Worm (Caenorhabditis elegans) whole organism, L4 larva: Measurements from ENCODE around the gene eea-1.

ENCODE experiments used
- D1046.2 ChIP-seq: fragments of 200-800 bp; sonication (Bioruptor generic); IDR thresholded peaks from 2 replicates; pipeline ENCODE4 v1.3.6; 2022; ENCODE audit warnings: missing genetic modification characterization, missing compliant biosample characterization
- T20F7.1 ChIP-seq: fragments of 200-800 bp; sonication (Bioruptor generic); optimal IDR thresholded peaks from 2 replicates; lab custom pipeline; 2018; ENCODE audit warnings: mild to moderate bottlenecking, missing genetic modification characterization, missing compliant biosample characterization
- Y48G9A.11 ChIP-seq: fragments of 200-800 bp; sonication (Bioruptor generic); IDR thresholded peaks from 2 replicates; pipeline ENCODE4 v1.3.6; 2022; ENCODE audit warnings: missing genetic modification reagents, missing genetic modification characterization, missing compliant biosample characterization
- aha-1 ChIP-seq: fragments of 150-350 bp; peaks from one replicate; lab custom pipeline; 2014; ENCODE audit warnings: missing biosample characterization, missing genetic modification characterization
- ama-1 ChIP-seq: fragments of 150-350 bp; optimal IDR thresholded peaks from 2 replicates; lab custom pipeline; 2014; ENCODE audit warnings: inconsistent platforms, mixed read lengths
- ceh-28 ChIP-seq: fragments of 150-350 bp; optimal IDR thresholded peaks from 2 replicates; lab custom pipeline; 2014; ENCODE audit warnings: missing biosample characterization, missing genetic modification reagents, missing genetic modification characterization
- ceh-44 ChIP-seq: fragments of 200-800 bp; sonication (Bioruptor generic); IDR thresholded peaks from 2 replicates; pipeline ENCODE4 v1.3.6; 2022; ENCODE audit warnings: missing genetic modification reagents, missing genetic modification characterization, missing compliant biosample characterization
- ces-1 ChIP-seq: fragments of 150-350 bp; sonication (generic microtip); optimal IDR thresholded peaks from 4 replicates; lab custom pipeline; 2014; ENCODE audit warnings: missing biosample characterization, missing genetic modification reagents, missing genetic modification characterization
- daf-16 ChIP-seq, 3 experiments: sonication (generic microtip); optimal IDR thresholded peaks; 2 replicates each; lab custom pipeline; 2016 to 2017; ENCODE audit warnings: missing genetic modification characterization in 3 of 3, missing genetic modification reagents in 3 of 3, mild to moderate bottlenecking in 2 of 3, missing compliant biosample characterization in 2 of 3, missing biosample characterization in 1 of 3, moderate library complexity in 1 of 3
- dmd-6 ChIP-seq: fragments of 200-800 bp; sonication (Bioruptor generic); IDR thresholded peaks from 2 replicates; pipeline ENCODE4 v1.3.6; 2022; ENCODE audit warnings: missing genetic modification reagents, missing genetic modification characterization, missing compliant biosample characterization
- dmd-9 ChIP-seq: fragments of 200-800 bp; sonication (Bioruptor generic); IDR thresholded peaks from 2 replicates; pipeline ENCODE4 v1.3.6; 2022; ENCODE audit warnings: missing genetic modification reagents, missing genetic modification characterization, missing compliant biosample characterization
- dve-1 ChIP-seq: sonication (generic microtip); optimal IDR thresholded peaks from 2 replicates; lab custom pipeline; 2017; ENCODE audit warnings: antibody characterized with exemption, mild to moderate bottlenecking, missing genetic modification characterization, missing compliant biosample characterization; ENCODE audit not compliant: insufficient read depth
- fos-1 ChIP-seq: fragments of 150-350 bp; optimal IDR thresholded peaks from 2 replicates; lab custom pipeline; 2014; ENCODE audit warnings: missing biosample characterization, missing genetic modification characterization
- hif-1 ChIP-seq, 2 experiments: sonication (generic microtip); optimal IDR thresholded peaks; 2 replicates each; lab custom pipeline; 2016 to 2017; ENCODE audit warnings: missing compliant biosample characterization in 2 of 2, missing genetic modification characterization in 2 of 2, missing genetic modification reagents in 2 of 2, missing genotype in 2 of 2, mild to moderate bottlenecking in 1 of 2
- hlh-11 ChIP-seq: fragments of 200-800 bp; sonication (Bioruptor generic); optimal IDR thresholded peaks from 2 replicates; lab custom pipeline; 2018; ENCODE audit warnings: mild to moderate bottlenecking, missing genetic modification characterization, missing compliant biosample characterization
- hmg-1.1 ChIP-seq: fragments of 200-800 bp; sonication (Bioruptor generic); IDR thresholded peaks from 2 replicates; pipeline ENCODE4 v1.3.6; 2022; ENCODE audit warnings: missing genetic modification reagents, missing genetic modification characterization, missing compliant biosample characterization
- lim-7 ChIP-seq: fragments of 200-800 bp; sonication (Bioruptor generic); IDR thresholded peaks from 2 replicates; pipeline ENCODE4 v1.3.6; 2022; ENCODE audit warnings: missing genetic modification characterization, missing compliant biosample characterization
- lir-3 ChIP-seq: sonication (generic microtip); optimal IDR thresholded peaks from 2 replicates; lab custom pipeline; 2016; ENCODE audit warnings: mild to moderate bottlenecking, missing genetic modification characterization, missing compliant biosample characterization
- lsy-2 ChIP-seq, 2 experiments: fragments of 150-350 bp in 1 of 2; sonication (generic microtip) in 1 of 2; optimal IDR thresholded peaks; 2 replicates each; lab custom pipeline; 2014 to 2017; ENCODE audit warnings: missing biosample characterization in 2 of 2, missing genetic modification characterization in 2 of 2
- mdl-1 ChIP-seq, 2 experiments: fragments of 150-350 bp in 1 of 2; sonication (generic microtip) in 1 of 2; optimal IDR thresholded peaks; 2 replicates each; lab custom pipeline; 2014 to 2017; ENCODE audit warnings: missing biosample characterization in 2 of 2, missing genetic modification characterization in 2 of 2
- mdt-29 ChIP-seq: fragments of 200-800 bp; sonication (Bioruptor generic); IDR thresholded peaks from 2 replicates; pipeline ENCODE4 v1.3.6; 2022; ENCODE audit warnings: missing genetic modification reagents, missing genetic modification characterization, missing compliant biosample characterization
- mep-1 ChIP-seq: fragments of 150-350 bp; sonication (generic microtip); optimal IDR thresholded peaks from 3 replicates; lab custom pipeline; 2014; ENCODE audit warnings: missing biosample characterization, missing genetic modification characterization
- nhr-102 ChIP-seq: sonication (generic microtip); optimal IDR thresholded peaks from 2 replicates; lab custom pipeline; 2016; ENCODE audit warnings: mild to moderate bottlenecking, missing genetic modification characterization, moderate library complexity, missing compliant biosample characterization
- nhr-237 ChIP-seq: sonication (generic microtip); optimal IDR thresholded peaks from 2 replicates; lab custom pipeline; 2017; ENCODE audit warnings: missing biosample characterization, missing genetic modification characterization
- nhr-28 ChIP-seq: fragments of 150-350 bp; optimal IDR thresholded peaks from 2 replicates; lab custom pipeline; 2014; ENCODE audit warnings: missing biosample characterization, missing genetic modification characterization
- nhr-6 ChIP-seq: fragments of 150-350 bp; optimal IDR thresholded peaks from 2 replicates; lab custom pipeline; 2014; ENCODE audit warnings: missing biosample characterization, missing genetic modification characterization
- nhr-77 ChIP-seq: fragments of 150-350 bp; optimal IDR thresholded peaks from 2 replicates; lab custom pipeline; 2014; ENCODE audit warnings: missing biosample characterization, missing genetic modification characterization
- php-3 ChIP-seq: fragments of 200-800 bp; sonication (Bioruptor generic); IDR thresholded peaks from 2 replicates; pipeline ENCODE4 v1.3.6; 2022; ENCODE audit warnings: missing genetic modification reagents, missing genetic modification characterization, missing compliant biosample characterization
- pqm-1 ChIP-seq: sonication (generic microtip); optimal IDR thresholded peaks from 2 replicates; lab custom pipeline; 2017; ENCODE audit warnings: missing biosample characterization, missing genetic modification characterization
- rbr-2 ChIP-seq: sonication (generic microtip); optimal IDR thresholded peaks from 2 replicates; lab custom pipeline; 2016; ENCODE audit warnings: missing genotype, missing genetic modification characterization, missing compliant biosample characterization
- set-16 ChIP-seq: fragments of 200-800 bp; sonication (Bioruptor generic); IDR thresholded peaks from 2 replicates; pipeline ENCODE4 v1.3.6; 2022; ENCODE audit warnings: missing genetic modification reagents, missing genetic modification characterization, missing compliant biosample characterization
- snpc-1.2 ChIP-seq: fragments of 200-800 bp; sonication (Bioruptor generic); IDR thresholded peaks from 2 replicates; pipeline ENCODE4 v1.3.6; 2022; ENCODE audit warnings: missing genetic modification reagents, missing genetic modification characterization, missing compliant biosample characterization
- spr-1 ChIP-seq: sonication (generic microtip); optimal IDR thresholded peaks from 2 replicates; lab custom pipeline; 2016; ENCODE audit warnings: mild to moderate bottlenecking, missing genetic modification characterization, missing compliant biosample characterization
- tra-1 ChIP-seq: fragments of 200-800 bp; sonication (Bioruptor generic); IDR thresholded peaks from 2 replicates; pipeline ENCODE4 v1.3.6; 2022; ENCODE audit warnings: missing genetic modification reagents, missing genetic modification characterization, missing compliant biosample characterization
- unc-130 ChIP-seq: sonication (generic microtip); optimal IDR thresholded peaks from 2 replicates; lab custom pipeline; 2016; ENCODE audit warnings: missing genetic modification reagents, missing genetic modification characterization, missing compliant biosample characterization
- zip-2 ChIP-seq: fragments of 150-350 bp; optimal IDR thresholded peaks from 2 replicates; lab custom pipeline; 2014; ENCODE audit warnings: missing biosample characterization, missing genetic modification characterization

The eea-1 gene

DNA sequence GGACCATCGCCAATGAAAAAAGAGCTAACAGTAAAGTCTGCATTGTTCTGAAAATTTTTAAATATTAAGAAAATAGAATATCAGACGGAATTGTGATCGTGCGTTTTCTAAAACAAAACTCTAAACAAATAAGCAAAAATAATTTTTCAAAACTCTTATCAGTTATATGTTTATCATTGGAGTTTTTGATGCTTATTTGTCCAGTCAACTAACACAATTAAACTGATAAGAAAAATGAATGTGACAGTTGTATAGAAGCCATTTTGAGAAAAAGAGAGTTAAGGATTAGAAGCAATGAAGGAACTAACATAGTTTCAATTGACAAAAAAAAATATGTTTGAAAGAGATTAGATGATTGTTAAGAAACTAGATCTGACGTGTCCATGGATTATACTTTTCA is 33.5 kb upstream of the eea-1 start, which contains the start of gene ttr-44:
Gene ttr-44 (minus strand): TSS at position 47 of the 400 bp plus-strand sequence.
- TF ChIP-seq tra-1 (GFP tag; lab: Robert Waterston, UW), result no peak
- TF ChIP-seq zip-2 (tag; lab: Kevin White, UChicago), result peak; percentile 29
- peak; percentile 23 for TF ChIP-seq nhr-6
- peak; percentile 35 for TF ChIP-seq hlh-11 (tag; lab: Kevin White, UChicago)
- peak; percentile 57 for TF ChIP-seq nhr-77 (tag; lab: Kevin White, UChicago)
- 0 out of 2 replicates have a peak, but pooled peaks have one; percentile 40 for TF ChIP-seq php-3 (GFP tag; lab: Robert Waterston, UW)
- TF ChIP-seq nhr-28, result peak; percentile 72
- peak; percentile 92 for TF ChIP-seq dve-1 (tag; lab: Kevin White, UChicago)
- TF ChIP-seq T20F7.1 (GFP tag; lab: Kevin White, UChicago), result peak; percentile 16
- peak; percentile 70 for TF ChIP-seq pqm-1 (tag; lab: Kevin White, UChicago)
- no peak for TF ChIP-seq daf-16 (GFP tag; optimal IDR thresholded peaks at IDR 0.05; lab: Kevin White, UChicago)
- TF ChIP-seq daf-16 (tag; optimal IDR thresholded peaks at IDR 0.05; lab: Kevin White, UChicago), result peak; percentile 95
- peak in 1 of 2 experiments; percentile 44 for TF ChIP-seq hif-1 (tag; optimal IDR thresholded peaks at IDR 0.05; lab: Kevin White, UChicago)
- TF ChIP-seq aha-1 (tag; lab: Kevin White, UChicago), result no peak
- peak; percentile 76 for TF ChIP-seq dmd-6 (GFP tag; lab: Robert Waterston, UW)
- no peak for TF ChIP-seq mdt-29 (GFP tag; lab: Robert Waterston, UW)
- TF ChIP-seq hmg-1.1 (GFP tag; lab: Robert Waterston, UW), result no peak
- no peak for TF ChIP-seq fos-1 (tag; lab: Kevin White, UChicago)

DNA sequence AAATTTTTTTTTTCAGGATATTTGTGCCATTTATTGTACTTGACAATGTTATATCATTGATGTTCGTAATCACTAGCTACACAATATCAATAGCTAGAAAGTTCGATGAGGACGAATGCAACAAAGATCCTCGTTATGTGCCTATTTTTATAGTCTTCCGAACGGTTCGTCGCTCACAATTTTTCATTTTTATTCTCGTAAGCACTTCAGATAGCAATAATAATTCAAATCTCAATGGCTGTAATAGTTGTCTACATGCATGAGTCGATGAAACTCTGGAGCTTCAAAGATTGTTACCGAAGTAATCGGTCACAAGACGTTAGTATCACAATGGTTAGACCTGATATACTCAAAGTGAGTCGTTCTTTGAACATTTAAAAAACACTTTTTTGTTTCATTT is 32.0 kb upstream of the eea-1 start:
- TF ChIP-seq mdl-1 (tag; optimal IDR thresholded peaks at IDR 0.05; lab: Kevin White, UChicago) (no peak), ceh-28 (tag; lab: Kevin White, UChicago) (no peak), nhr-77 (tag; lab: Kevin White, UChicago) (peak; percentile 35), rbr-2 (tag; lab: Kevin White, UChicago) (no peak), daf-16 (GFP tag; optimal IDR thresholded peaks at IDR 0.05; lab: Kevin White, UChicago) (no peak), daf-16 (tag; optimal IDR thresholded peaks at IDR 0.05; lab: Kevin White, UChicago) (peak; percentile 83), hmg-1.1 (GFP tag; lab: Robert Waterston, UW) (no peak), nhr-102 (peak; percentile 70), unc-130 (GFP tag; lab: Kevin White, UChicago) (no peak), mep-1 (tag; lab: Kevin White, UChicago) (peak; percentile 19), spr-1 (tag; lab: Kevin White, UChicago) (no peak), ama-1 (lab: Kevin White, UChicago) (peak; percentile 55), snpc-1.2 (GFP tag; lab: Robert Waterston, UW) (no peak), nhr-6 (peak; percentile 25), nhr-237 (tag; lab: Kevin White, UChicago) (no peak), set-16 (GFP tag; lab: Robert Waterston, UW) (no peak), hlh-11 (tag; lab: Kevin White, UChicago) (peak; percentile 33), dve-1 (tag; lab: Kevin White, UChicago) (peak; percentile 75), ceh-44 (GFP tag; lab: Robert Waterston, UW) (no peak)

DNA sequence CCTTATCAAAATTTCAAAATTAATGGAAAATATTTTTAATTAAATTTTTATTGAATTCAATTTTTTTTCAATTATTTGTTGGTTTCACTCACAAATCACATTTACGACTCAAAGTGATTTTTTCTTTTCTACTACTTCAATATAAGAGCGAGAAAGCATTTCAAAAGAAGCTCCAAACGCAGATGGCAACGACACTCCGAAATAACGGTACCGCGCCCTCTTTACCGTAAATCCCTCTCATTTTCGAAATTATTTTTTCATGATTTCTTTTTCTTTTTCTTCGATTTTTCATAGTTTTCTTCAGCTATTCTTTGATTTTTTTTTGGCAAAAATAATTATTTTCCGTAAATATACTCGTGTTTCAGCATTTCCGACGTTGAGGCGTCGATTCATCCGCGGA is 30.1 kb upstream of the eea-1 start:
- TF ChIP-seq Y48G9A.11 (GFP tag; lab: Robert Waterston, UW), result peak; percentile 98
- TF ChIP-seq, all 104 proteins: peak for 1; not testable (repeated sequence) for 103

DNA sequence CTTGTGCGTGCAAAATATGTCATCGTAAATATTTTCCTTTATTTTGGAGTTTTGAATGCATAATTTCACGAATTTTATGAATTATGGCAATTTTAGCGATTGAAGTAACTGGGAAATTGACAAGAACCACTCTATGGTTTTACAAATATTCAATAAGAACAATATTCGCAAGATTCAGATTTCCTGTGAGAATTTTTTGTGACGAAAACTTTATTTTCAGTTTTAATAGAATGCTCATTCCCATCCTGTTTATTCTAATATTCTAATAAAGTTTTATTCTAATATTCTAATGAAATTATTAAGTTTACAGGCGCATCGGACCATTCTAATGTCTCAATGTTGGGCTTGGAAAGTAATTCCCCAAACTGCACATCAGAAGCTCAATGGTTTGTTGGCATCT is 26.0 kb upstream of the eea-1 start, which contains the start of gene R11G10.3:
Gene R11G10.3 (plus strand): TSS at position 301 of the 400 bp plus-strand sequence.
- no peak for TF ChIP-seq set-16 (GFP tag; lab: Robert Waterston, UW)
- TF ChIP-seq lir-3, result no peak
- no peak for TF ChIP-seq pqm-1 (tag; lab: Kevin White, UChicago)
- TF ChIP-seq lsy-2 (tag; optimal IDR thresholded peaks at IDR 0.05; lab: Kevin White, UChicago), result no peak
- no peak for TF ChIP-seq ces-1 (GFP tag; lab: Kevin White, UChicago)
- no peak for TF ChIP-seq dmd-9
- no peak for TF ChIP-seq nhr-237 (tag; lab: Kevin White, UChicago)
- no peak for TF ChIP-seq mdl-1 (tag; optimal IDR thresholded peaks at IDR 0.05; lab: Kevin White, UChicago)
- TF ChIP-seq D1046.2, result no peak
- TF ChIP-seq lim-7 (GFP tag; lab: Robert Waterston, UW), result no peak
